Fruit fly (Drosophila melanogaster): ENCODE results near the gene CG7920.

DNA sequence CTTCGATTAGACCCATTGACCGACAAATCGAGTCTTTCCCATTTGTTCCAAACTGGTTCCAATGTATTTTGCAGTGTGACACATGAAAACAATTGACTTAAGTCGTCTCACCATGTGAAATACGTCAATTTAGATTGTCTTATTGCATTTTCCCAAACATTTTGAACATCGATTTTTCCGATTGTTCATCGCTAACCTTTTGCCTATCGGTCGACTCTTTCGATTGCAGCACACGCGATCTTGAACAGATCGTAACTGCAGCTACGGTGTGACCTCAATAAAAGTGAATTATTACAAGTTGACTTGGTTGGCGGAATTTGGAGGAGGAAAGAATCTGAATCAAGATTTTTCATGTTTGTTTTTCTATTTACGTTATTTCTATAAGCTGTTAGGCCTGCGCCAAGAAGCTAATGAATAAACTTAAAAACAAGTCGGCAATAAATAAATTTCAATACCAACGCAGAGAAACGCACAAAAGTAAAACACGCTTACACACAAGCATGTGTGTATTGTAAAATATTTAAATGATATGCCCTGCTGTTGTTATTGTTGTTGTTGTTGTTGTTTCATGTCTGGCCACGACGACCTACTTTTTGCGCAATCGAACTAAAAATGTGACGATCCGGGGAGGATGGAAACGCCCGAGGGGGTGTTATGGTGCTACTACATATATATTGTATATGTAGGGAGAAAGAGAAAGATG, 45.5 kb upstream of the CG7920 start:
- TF ChIP-seq CG8478 (optimal IDR thresholded peaks at IDR 0.05) (no peak), CTCF (optimal IDR thresholded peaks at IDR 0.05) (no peak)
